Worm (Caenorhabditis elegans): ENCODE results near the gene fbxa-165.

fbxa-165 gene

ce11 chrII:1597101-1598088 lies 18.9 kb downstream of the fbxa-165 start, which contains the start of gene bath-46:
Gene bath-46, plus strand, starts transcription at chrII:1597906.
- no peak for TF ChIP-seq ceh-19 (GFP tag; optimal IDR thresholded peaks at IDR 0.05)
- no peak for TF ChIP-seq unc-3 (GFP tag; conservative IDR thresholded peaks at IDR 0.05)
- no peak for TF ChIP-seq unc-3 (tag; optimal IDR thresholded peaks at IDR 0.05)
- no peak for TF ChIP-seq pqm-1 (tag; optimal IDR thresholded peaks at IDR 0.05)
- no peak for TF ChIP-seq F13H6.1 (tag; optimal IDR thresholded peaks at IDR 0.05)
- no peak for TF ChIP-seq dmd-4 (tag; optimal IDR thresholded peaks at IDR 0.05; ENCODE audit: borderline replicate concordance)
- TF ChIP-seq ceh-45 (GFP tag; IDR thresholded peaks at IDR 0.05), result no peak
- no peak for TF ChIP-seq K09A11.1 (tag; optimal IDR thresholded peaks at IDR 0.05; ENCODE audit: insufficient read depth)
- no peak for TF ChIP-seq pros-1 (tag; optimal IDR thresholded peaks at IDR 0.05)

- TF ChIP-seq pax-1 (tag; optimal IDR thresholded peaks at IDR 0.05), result no peak
- TF ChIP-seq pros-1 (tag; optimal IDR thresholded peaks at IDR 0.05), result no peak
- no peak for TF ChIP-seq pqm-1 (tag; optimal IDR thresholded peaks at IDR 0.05)
- TF ChIP-seq ceh-6 (GFP tag; optimal IDR thresholded peaks at IDR 0.05), result no peak
- no peak for TF ChIP-seq tbx-2 (tag; optimal IDR thresholded peaks at IDR 0.05)
- no peak for TF ChIP-seq ceh-48 (tag; optimal IDR thresholded peaks at IDR 0.05)
- TF ChIP-seq F13H6.1 (tag; optimal IDR thresholded peaks at IDR 0.05), result no peak
- no peak for TF ChIP-seq pag-3 (tag; optimal IDR thresholded peaks at IDR 0.05; ENCODE audit: borderline replicate concordance)
- TF ChIP-seq ahr-1 (tag; optimal IDR thresholded peaks at IDR 0.05), result no peak
Observed at ce11 chrII:1595137-1595536, 21.1 kb downstream of the fbxa-165 start, which contains the start of gene clec-20. Gene clec-20, minus strand, starts transcription at chrII:1595237.

ce11 chrII:1589845-1590244 lies 26.4 kb downstream of the fbxa-165 start, which contains the start of gene T07H3.7:
Gene T07H3.7, minus strand, starts transcription at chrII:1589945.
- TF ChIP-seq Y22D7AL.16 (tag; optimal IDR thresholded peaks at IDR 0.05) (no peak), hlh-13 (GFP tag; optimal IDR thresholded peaks at IDR 0.05) (no peak), ceh-6 (GFP tag; optimal IDR thresholded peaks at IDR 0.05) (no peak)

ce11 chrII:1586305-1586704 lies 30.0 kb downstream of the fbxa-165 start, which contains the start of gene T07H3.8:
Gene T07H3.8, plus strand, starts transcription at chrII:1586605.
- TF ChIP-seq pax-1 (tag; optimal IDR thresholded peaks at IDR 0.05), result no peak
- TF ChIP-seq ceh-24 (tag; optimal IDR thresholded peaks at IDR 0.05), result no peak
- TF ChIP-seq syd-9 (tag; optimal IDR thresholded peaks at IDR 0.05), result no peak
- no peak for TF ChIP-seq unc-55 (GFP tag; optimal IDR thresholded peaks at IDR 0.05)
- TF ChIP-seq rnt-1 (tag; optimal IDR thresholded peaks at IDR 0.05), result no peak
- no peak for TF ChIP-seq ceh-48 (tag; optimal IDR thresholded peaks at IDR 0.05)
- TF ChIP-seq sox-4 (tag; optimal IDR thresholded peaks at IDR 0.05), result no peak
- TF ChIP-seq Y22D7AL.16 (tag; optimal IDR thresholded peaks at IDR 0.05), result no peak
- TF ChIP-seq ceh-31 (tag; optimal IDR thresholded peaks at IDR 0.05), result no peak
- no peak for TF ChIP-seq sdc-2 (tag; optimal IDR thresholded peaks at IDR 0.05)
- TF ChIP-seq ceh-9 (tag; optimal IDR thresholded peaks at IDR 0.05), result no peak
- TF ChIP-seq nhr-11 (tag; optimal IDR thresholded peaks at IDR 0.05), result no peak
- no peak for TF ChIP-seq hlh-8 (tag; optimal IDR thresholded peaks at IDR 0.05)
- no peak for TF ChIP-seq npax-4 (tag; optimal IDR thresholded peaks at IDR 0.05)
- no peak for TF ChIP-seq ceh-2 (tag; optimal IDR thresholded peaks at IDR 0.05)
- TF ChIP-seq gmeb-2 (tag; optimal IDR thresholded peaks at IDR 0.05), result no peak

ce11 chrII:1584140-1584539 lies 32.1 kb downstream of the fbxa-165 start, which contains the start of gene clec-21:
Gene clec-21, minus strand, starts transcription at chrII:1584240.
- TF ChIP-seq unc-55 (GFP tag; optimal IDR thresholded peaks at IDR 0.05) (no peak), syd-9 (tag; optimal IDR thresholded peaks at IDR 0.05) (no peak), ref-2 (tag; optimal IDR thresholded peaks at IDR 0.05) (no peak), pros-1 (tag; optimal IDR thresholded peaks at IDR 0.05) (no peak), ztf-16 (tag; optimal IDR thresholded peaks at IDR 0.05) (no peak)

All from whole organism, late embryonic.